Fruit fly (Drosophila melanogaster): ENCODE measurements around the gene CG2256.

CG2256 gene

DNA sequence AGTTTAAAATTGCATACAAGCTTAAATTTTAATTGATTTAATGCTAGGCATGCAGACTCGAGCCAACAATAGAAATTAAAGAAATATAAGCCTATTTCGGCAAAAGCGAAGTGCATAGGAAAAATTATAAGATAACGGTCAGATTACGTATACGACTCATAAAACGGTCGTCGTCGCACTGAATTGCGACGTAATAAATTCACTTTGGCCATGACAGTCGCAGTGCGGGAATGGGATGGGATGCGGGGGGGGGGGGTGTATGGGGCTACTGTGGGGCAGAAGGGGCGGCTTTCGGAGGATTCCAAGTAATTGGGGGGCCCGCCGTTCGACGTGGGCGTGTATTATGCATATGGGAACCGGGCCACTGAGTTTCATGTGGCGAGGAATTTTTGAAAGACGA lies 24.0 kb upstream of the CG2256 start:
- TF ChIP-seq jim (GFP tag; optimal IDR thresholded peaks at IDR 0.05) (no peak), Rel (GFP tag; optimal IDR thresholded peaks at IDR 0.05) (no peak), Rel (tag; optimal IDR thresholded peaks at IDR 0.05) (peak; percentile 62)

DNA sequence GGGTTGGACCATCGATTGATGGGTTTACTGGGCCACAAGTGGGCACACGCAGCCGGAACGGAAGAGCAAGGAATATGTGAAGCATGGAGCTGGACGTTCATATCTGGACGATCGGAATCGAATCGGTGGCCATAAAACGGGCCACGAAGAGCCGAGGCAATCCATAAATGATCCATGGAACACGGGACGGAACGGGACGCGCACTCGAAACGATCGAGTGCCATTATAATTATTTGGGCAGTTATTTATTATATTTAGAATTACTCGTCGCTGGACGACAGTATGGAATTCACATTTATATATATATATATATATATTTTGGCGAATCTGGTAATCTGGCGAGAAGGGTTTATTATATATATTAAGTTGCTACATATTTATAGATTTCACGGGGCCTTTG lies 20.9 kb upstream of the CG2256 start:
- TF ChIP-seq sage (GFP tag; optimal IDR thresholded peaks at IDR 0.05) (no peak), Hnf4 (GFP tag; optimal IDR thresholded peaks at IDR 0.05) (no peak), Abd-B (GFP tag; optimal IDR thresholded peaks at IDR 0.05) (no peak), Jra (GFP tag; optimal IDR thresholded peaks at IDR 0.05) (no peak), CG32264 (GFP tag; optimal IDR thresholded peaks at IDR 0.05) (no peak), jim (GFP tag; optimal IDR thresholded peaks at IDR 0.05) (no peak), GATAd (GFP tag; optimal IDR thresholded peaks at IDR 0.05) (no peak), h (GFP tag; optimal IDR thresholded peaks at IDR 0.05) (no peak), Dfd (GFP tag; optimal IDR thresholded peaks at IDR 0.05) (no peak)

DNA sequence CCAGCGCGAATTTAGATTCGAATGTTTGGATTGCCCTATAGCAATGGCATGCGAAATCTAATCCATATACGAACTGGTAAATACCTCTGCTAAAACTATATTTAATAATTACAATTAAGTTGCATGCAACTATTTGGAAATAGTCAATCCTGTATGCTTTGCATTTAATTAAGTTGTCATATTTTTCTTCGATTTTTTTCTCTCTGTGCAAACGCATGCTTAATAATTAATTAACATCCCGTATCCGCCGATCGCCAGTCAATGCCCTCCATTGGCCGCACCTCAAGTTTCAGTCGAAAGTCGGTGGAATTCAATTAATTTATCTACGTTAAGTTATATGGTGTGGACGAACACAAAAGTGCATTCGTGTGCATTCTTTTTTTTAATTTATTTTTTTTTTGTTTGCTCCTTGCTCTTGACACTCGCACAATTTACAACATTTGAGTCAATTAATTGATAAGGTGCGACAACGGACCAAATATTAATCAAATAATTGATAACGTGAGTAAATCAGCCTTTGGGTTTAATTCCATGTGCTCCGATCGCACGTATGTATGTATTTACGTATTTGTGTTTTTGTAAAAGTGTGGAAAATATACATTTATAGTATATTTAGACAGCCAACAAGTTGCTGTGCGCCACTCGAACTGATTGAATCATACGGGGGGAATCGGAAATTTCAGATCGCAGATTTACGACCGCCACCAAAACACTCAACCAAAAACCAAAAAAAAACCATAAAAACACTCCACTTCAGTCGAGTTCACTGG lies 19.5 kb upstream of the CG2256 start:
- TF ChIP-seq N (GFP tag; optimal IDR thresholded peaks at IDR 0.05) = no peak
- TF ChIP-seq lola (GFP tag; optimal IDR thresholded peaks at IDR 0.05) = no peak
- no peak for TF ChIP-seq Hr78 (GFP tag; optimal IDR thresholded peaks at IDR 0.05)
- no peak for TF ChIP-seq Rel (GFP tag; optimal IDR thresholded peaks at IDR 0.05)
- peak; percentile 61 for TF ChIP-seq Rel (tag; optimal IDR thresholded peaks at IDR 0.05)
- TF ChIP-seq h (GFP tag; optimal IDR thresholded peaks at IDR 0.05) = peak; percentile 12
- no peak for TF ChIP-seq jim (GFP tag; optimal IDR thresholded peaks at IDR 0.05)
- peak; percentile 23 for TF ChIP-seq fru (GFP tag; optimal IDR thresholded peaks at IDR 0.05)
- no peak for TF ChIP-seq rgr (GFP tag; optimal IDR thresholded peaks at IDR 0.05)
- no peak for TF ChIP-seq usp (GFP tag; optimal IDR thresholded peaks at IDR 0.05)
- TF ChIP-seq CG9705 (GFP tag; optimal IDR thresholded peaks at IDR 0.05) = no peak

DNA sequence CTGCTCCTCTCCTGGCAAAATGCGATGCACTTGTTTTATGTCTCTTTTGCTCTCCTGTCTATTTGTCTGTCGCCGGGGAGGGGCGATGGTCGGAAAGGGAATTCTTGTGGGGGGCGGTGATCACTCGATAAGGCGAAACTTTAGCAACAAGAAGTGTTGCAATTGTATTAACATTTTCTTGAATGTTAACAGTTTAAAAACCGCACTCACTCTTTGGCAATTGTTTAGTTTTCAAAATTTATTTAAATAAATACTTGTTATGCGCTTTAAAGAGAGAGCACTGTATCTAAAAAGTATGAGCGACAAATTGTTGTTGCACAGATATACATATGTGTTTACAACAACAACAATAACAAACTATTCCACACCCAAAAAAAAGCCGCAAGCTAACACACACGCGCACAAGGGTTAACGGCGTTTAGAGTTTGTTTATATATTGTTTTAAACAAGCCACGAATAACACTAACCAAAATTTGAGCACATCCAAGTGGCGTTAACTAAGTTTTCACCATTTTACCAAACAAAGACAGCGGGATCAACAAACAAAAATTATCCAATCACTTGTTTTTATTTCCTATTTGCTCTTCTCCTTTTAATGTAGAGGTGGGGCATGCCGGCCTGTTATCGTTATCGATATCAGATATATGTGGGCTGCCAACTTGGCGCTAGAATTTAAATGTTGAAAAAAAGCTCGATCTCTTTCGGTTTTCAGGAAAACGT lies 14.6 kb upstream of the CG2256 start, which contains the start of gene CG2258:
CG2258 (minus strand) TSS at position 617 of the 720 bp plus-strand sequence.
- TF ChIP-seq foxo (GFP tag; optimal IDR thresholded peaks at IDR 0.05) = peak in 1 of 2 experiments; percentile 65
- TF ChIP-seq brk (GFP tag; optimal IDR thresholded peaks at IDR 0.05) = no peak
- TF ChIP-seq lola (GFP tag; optimal IDR thresholded peaks at IDR 0.05) = no peak
- no peak for TF ChIP-seq pan (optimal IDR thresholded peaks at IDR 0.05)
- TF ChIP-seq Jra (GFP tag; optimal IDR thresholded peaks at IDR 0.05) = peak; percentile 37
- TF ChIP-seq Hnf4 (GFP tag; optimal IDR thresholded peaks at IDR 0.05) = peak; percentile 72
- peak; percentile 39 for TF ChIP-seq sage (GFP tag; optimal IDR thresholded peaks at IDR 0.05)
- peak; percentile 74 for TF ChIP-seq OdsH (GFP tag; optimal IDR thresholded peaks at IDR 0.05)
- no peak for TF ChIP-seq sv (GFP tag; optimal IDR thresholded peaks at IDR 0.05)
- peak; percentile 84 for TF ChIP-seq rgr (GFP tag; optimal IDR thresholded peaks at IDR 0.05)
- peak; percentile 53 for TF ChIP-seq CG9705 (GFP tag; optimal IDR thresholded peaks at IDR 0.05)
- TF ChIP-seq CG32264 (GFP tag; optimal IDR thresholded peaks at IDR 0.05) = peak; percentile 17
- TF ChIP-seq fru (GFP tag; optimal IDR thresholded peaks at IDR 0.05) = peak; percentile 59
- no peak for TF ChIP-seq Dfd (GFP tag; optimal IDR thresholded peaks at IDR 0.05)
- no peak for TF ChIP-seq Hr83 (GFP tag; optimal IDR thresholded peaks at IDR 0.05; ENCODE audit: poor library complexity, severe bottlenecking)
- TF ChIP-seq Myc (optimal IDR thresholded peaks at IDR 0.05) = no peak
- TF ChIP-seq dl (GFP tag; optimal IDR thresholded peaks at IDR 0.05; ENCODE audit: insufficient read depth in 1 of 2, partially characterized antibody in 2 of 2) = no peak
- peak; percentile 75 for TF ChIP-seq Sp1 (GFP tag; optimal IDR thresholded peaks at IDR 0.05)
- no peak for TF ChIP-seq Vsx2 (GFP tag; optimal IDR thresholded peaks at IDR 0.05; ENCODE audit: partially characterized antibody)
- TF ChIP-seq HLH106 (tag; optimal IDR thresholded peaks at IDR 0.05) = peak; percentile 73
- peak; percentile 69 for TF ChIP-seq woc (GFP tag; optimal IDR thresholded peaks at IDR 0.05)
- no peak for TF ChIP-seq jim (GFP tag; optimal IDR thresholded peaks at IDR 0.05)
- no peak for TF ChIP-seq Dif (GFP tag; optimal IDR thresholded peaks at IDR 0.05; ENCODE audit: partially characterized antibody)
- no peak for TF ChIP-seq Abd-B (GFP tag; optimal IDR thresholded peaks at IDR 0.05)
- TF ChIP-seq ey (GFP tag; optimal IDR thresholded peaks at IDR 0.05) = peak; percentile 61
- no peak for TF ChIP-seq N (GFP tag; optimal IDR thresholded peaks at IDR 0.05)
- TF ChIP-seq dmrt93B (GFP tag; optimal IDR thresholded peaks at IDR 0.05) = peak; percentile 46
- TF ChIP-seq dsf (GFP tag; optimal IDR thresholded peaks at IDR 0.05; ENCODE audit: borderline replicate concordance) = no peak
- peak; percentile 71 for TF ChIP-seq br (GFP tag; optimal IDR thresholded peaks at IDR 0.05)
- no peak for TF ChIP-seq Rel (GFP tag; optimal IDR thresholded peaks at IDR 0.05)
- TF ChIP-seq Rel (tag; optimal IDR thresholded peaks at IDR 0.05) = peak; percentile 39
- TF ChIP-seq Hr78 (GFP tag; optimal IDR thresholded peaks at IDR 0.05) = no peak
- peak; percentile 65 for TF ChIP-seq psq (GFP tag; optimal IDR thresholded peaks at IDR 0.05)
- no peak for TF ChIP-seq CrebA (GFP tag; optimal IDR thresholded peaks at IDR 0.05; ENCODE audit: borderline replicate concordance)
- no peak for TF ChIP-seq Mio (GFP tag; optimal IDR thresholded peaks at IDR 0.05)
- no peak for TF ChIP-seq tai (GFP tag; optimal IDR thresholded peaks at IDR 0.05)
- no peak for TF ChIP-seq usp (GFP tag; optimal IDR thresholded peaks at IDR 0.05)
- peak; percentile 83 for TF ChIP-seq h (GFP tag; optimal IDR thresholded peaks at IDR 0.05)
- TF ChIP-seq GATAd (GFP tag; optimal IDR thresholded peaks at IDR 0.05) = no peak
